Worm (Caenorhabditis elegans) whole organism, young adult: ENCODE data around the gene syd-9.

Source experiments
- C06A6.2 ChIP-seq: fragments of 200-800 bp; sonication (Bioruptor generic); conservative IDR thresholded peaks from 2 replicates; pipeline ENCODE4 v1.3.6; 2022; ENCODE audit warnings: missing genetic modification characterization, missing compliant biosample characterization
- F22D6.2 ChIP-seq: sonication (generic microtip); optimal IDR thresholded peaks from 2 replicates; lab custom pipeline; 2016; ENCODE audit warnings: mild to moderate bottlenecking, missing genetic modification characterization, missing compliant biosample characterization
- F33H1.4 ChIP-seq: fragments of 200-800 bp; sonication (Bioruptor generic); IDR thresholded peaks from 2 replicates; pipeline ENCODE4 v1.3.6; 2022; ENCODE audit warnings: missing genetic modification reagents, missing genetic modification characterization, missing compliant biosample characterization
- F52B5.7 ChIP-seq: sonication (generic microtip); optimal IDR thresholded peaks from 2 replicates; lab custom pipeline; 2016; ENCODE audit warnings: mild to moderate bottlenecking, missing genetic modification characterization, missing compliant biosample characterization
- F55B11.4 ChIP-seq: sonication (generic microtip); optimal IDR thresholded peaks from 2 replicates; lab custom pipeline; 2016; ENCODE audit warnings: missing compliant biosample characterization, missing genetic modification characterization, borderline replicate concordance; ENCODE audit not compliant: insufficient read depth
- F57C9.4 ChIP-seq: sonication (generic microtip); optimal IDR thresholded peaks from 2 replicates; lab custom pipeline; 2017; ENCODE audit warnings: mild to moderate bottlenecking, missing genetic modification characterization, missing compliant biosample characterization
- Y53F4B.3 ChIP-seq: fragments of 200-800 bp; sonication (Bioruptor generic); IDR thresholded peaks from 2 replicates; pipeline ENCODE4 v1.3.6; 2022; ENCODE audit warnings: missing genetic modification reagents, missing genetic modification characterization, missing compliant biosample characterization
- Y56A3A.18 ChIP-seq: fragments of 200-800 bp; sonication (Bioruptor generic); IDR thresholded peaks from 2 replicates; pipeline ENCODE4 v1.3.6; 2022; ENCODE audit warnings: missing genetic modification reagents, missing genetic modification characterization, missing compliant biosample characterization
- Y67H2A.10 ChIP-seq: fragments of 200-800 bp; sonication (Bioruptor generic); conservative IDR thresholded peaks from 2 replicates; pipeline ENCODE4 v1.3.6; 2022; ENCODE audit warnings: missing genetic modification reagents, missing genetic modification characterization, missing compliant biosample characterization
- aptf-3 ChIP-seq: fragments of 200-800 bp; sonication (Bioruptor generic); IDR thresholded peaks from 2 replicates; pipeline ENCODE4 v1.3.6; 2022; ENCODE audit warnings: missing genetic modification characterization, missing compliant biosample characterization
- attf-3 ChIP-seq: fragments of 200-800 bp; sonication (Bioruptor generic); conservative IDR thresholded peaks from 2 replicates; pipeline ENCODE4 v1.3.6; 2022; ENCODE audit warnings: missing genetic modification reagents, missing genetic modification characterization, missing compliant biosample characterization
- attf-5 ChIP-seq: fragments of 200-800 bp; sonication (Bioruptor generic); optimal IDR thresholded peaks from 2 replicates; lab custom pipeline; 2018; ENCODE audit warnings: mild to moderate bottlenecking, missing genetic modification characterization, missing compliant biosample characterization
- ceh-91 ChIP-seq: fragments of 200-800 bp; sonication (Bioruptor generic); IDR thresholded peaks from 2 replicates; pipeline ENCODE4 v1.3.6; 2022; ENCODE audit warnings: missing genetic modification reagents, missing genetic modification characterization, missing compliant biosample characterization
- die-1 ChIP-seq: sonication (generic microtip); optimal IDR thresholded peaks from 2 replicates; lab custom pipeline; 2016; ENCODE audit warnings: missing genotype, mild to moderate bottlenecking, missing genetic modification characterization, missing compliant biosample characterization
- dox-1 ChIP-seq: fragments of 200-800 bp; sonication (Bioruptor generic); IDR thresholded peaks from 2 replicates; pipeline ENCODE4 v1.3.6; 2022; ENCODE audit warnings: missing genetic modification reagents, missing genetic modification characterization, missing compliant biosample characterization
- dpl-1 ChIP-seq: fragments of 150-350 bp; optimal IDR thresholded peaks from 2 replicates; lab custom pipeline; 2014; ENCODE audit warnings: missing biosample characterization, missing genetic modification reagents, missing genetic modification characterization
- efl-1 ChIP-seq: fragments of 150-350 bp; optimal IDR thresholded peaks from 2 replicates; lab custom pipeline; 2014; ENCODE audit warnings: missing biosample characterization, missing genetic modification reagents, missing genetic modification characterization
- egl-44 ChIP-seq: fragments of 200-800 bp; sonication (Bioruptor generic); IDR thresholded peaks from 2 replicates; pipeline ENCODE4 v1.3.6; 2022; ENCODE audit warnings: missing genetic modification reagents, missing genetic modification characterization, missing compliant biosample characterization
- ets-4 ChIP-seq: fragments of 200-800 bp; sonication (Bioruptor generic); optimal IDR thresholded peaks from 2 replicates; lab custom pipeline; 2018; ENCODE audit warnings: mild to moderate bottlenecking, missing genetic modification characterization, missing compliant biosample characterization
- lag-1 ChIP-seq: fragments of 200-800 bp; sonication (Bioruptor generic); IDR thresholded peaks from 2 replicates; pipeline ENCODE4 v1.3.6; 2022; ENCODE audit warnings: missing genetic modification reagents, missing genetic modification characterization, missing compliant biosample characterization
- let-607 ChIP-seq, 2 experiments: fragments of 200-800 bp in 1 of 2; sonication (Bioruptor generic) in 1 of 2; sonication (generic microtip) in 1 of 2; optimal IDR thresholded peaks; 2 replicates each; lab custom pipeline; 2016 to 2018; ENCODE audit warnings: mild to moderate bottlenecking in 2 of 2, missing compliant biosample characterization in 2 of 2, missing genetic modification characterization in 2 of 2, moderate library complexity in 2 of 2, missing genotype in 1 of 2
- lin-26 ChIP-seq: fragments of 200-800 bp; sonication (Bioruptor generic); IDR thresholded peaks from 2 replicates; pipeline ENCODE4 v1.3.6; 2022; ENCODE audit warnings: missing genetic modification reagents, missing genetic modification characterization, missing compliant biosample characterization
- lin-35 ChIP-seq, 3 experiments: fragments of 150-350 bp in 2 of 3; sonication (generic microtip) in 1 of 3; optimal IDR thresholded peaks; 2 replicates each; lab custom pipeline; 2014 to 2018; ENCODE audit warnings: missing biosample characterization in 3 of 3, missing genetic modification characterization in 3 of 3, missing genetic modification reagents in 3 of 3
- lin-40 ChIP-seq: sonication (generic microtip); optimal IDR thresholded peaks from 2 replicates; lab custom pipeline; 2016; ENCODE audit warnings: missing genetic modification characterization, mild to moderate bottlenecking, missing compliant biosample characterization, missing genotype, missing genetic modification reagents
- lsl-1 ChIP-seq: fragments of 200-800 bp; sonication (Bioruptor generic); optimal IDR thresholded peaks from 2 replicates; lab custom pipeline; 2018; ENCODE audit warnings: mild to moderate bottlenecking, missing genetic modification characterization, moderate library complexity, missing compliant biosample characterization
- madf-10 ChIP-seq: sonication (generic microtip); optimal IDR thresholded peaks from 2 replicates; lab custom pipeline; 2016; ENCODE audit warnings: mild to moderate bottlenecking, missing genetic modification characterization, missing compliant biosample characterization
- mes-4 ChIP-seq: sonication (generic microtip); optimal IDR thresholded peaks from 2 replicates; lab custom pipeline; 2016; ENCODE audit warnings: missing genotype, missing genetic modification characterization, missing compliant biosample characterization
- nfya-1 ChIP-seq: sonication (generic microtip); optimal IDR thresholded peaks from 2 replicates; lab custom pipeline; 2017; ENCODE audit warnings: antibody characterized with exemption, missing compliant biosample characterization, missing genetic modification characterization, borderline replicate concordance; ENCODE audit not compliant: insufficient read depth
- nfya-2 ChIP-seq: fragments of 200-800 bp; sonication (Bioruptor generic); IDR thresholded peaks from 2 replicates; pipeline ENCODE4 v1.3.6; 2022; ENCODE audit warnings: missing genetic modification reagents, missing genetic modification characterization, missing compliant biosample characterization
- nfyb-1 ChIP-seq: fragments of 200-800 bp; sonication (Bioruptor generic); IDR thresholded peaks from 2 replicates; pipeline ENCODE4 v1.3.6; 2022; ENCODE audit warnings: missing genetic modification reagents, missing genetic modification characterization, missing compliant biosample characterization
- nhr-120 ChIP-seq: fragments of 200-800 bp; sonication (Bioruptor generic); IDR thresholded peaks from 2 replicates; pipeline ENCODE4 v1.3.6; 2022; ENCODE audit warnings: missing genetic modification characterization, missing compliant biosample characterization
- pbrm-1 ChIP-seq: fragments of 200-800 bp; sonication (Bioruptor generic); IDR thresholded peaks from 2 replicates; pipeline ENCODE4 v1.3.6; 2022; ENCODE audit warnings: missing genetic modification reagents, missing genetic modification characterization, missing compliant biosample characterization
- rec-8 ChIP-seq, 2 experiments: sonication (generic microtip); optimal IDR thresholded peaks; 2 replicates each; lab custom pipeline; 2016; ENCODE audit warnings: mild to moderate bottlenecking in 2 of 2, missing genetic modification characterization in 2 of 2, missing genetic modification reagents in 2 of 2, missing genotype in 2 of 2, missing biosample characterization in 1 of 2, missing compliant biosample characterization in 1 of 2, moderate library complexity in 1 of 2
- rpc-1 ChIP-seq, 2 experiments: fragments of 150-350 bp in 1 of 2; sonication (generic microtip) in 1 of 2; optimal IDR thresholded peaks; 2 replicates each; lab custom pipeline; 2014 to 2018; ENCODE audit warnings: missing biosample characterization in 1 of 2, missing genetic modification characterization in 1 of 2, missing genetic modification reagents in 1 of 2, missing genotype in 1 of 2
- snpc-1.3 ChIP-seq: sonication (generic microtip); optimal IDR thresholded peaks from 2 replicates; lab custom pipeline; 2017; ENCODE audit warnings: missing genetic modification characterization, mild to moderate bottlenecking, missing compliant biosample characterization, antibody characterized with exemption, moderate library complexity, missing genotype, missing genetic modification reagents; ENCODE audit not compliant: insufficient read depth
- snpc-4 ChIP-seq, 5 experiments: fragments of 150-350 bp in 1 of 5; sonication (generic microtip) in 4 of 5; optimal IDR thresholded peaks; 2 replicates each; lab custom pipeline; 2014 to 2018; ENCODE audit warnings: missing genetic modification characterization in 5 of 5, missing biosample characterization in 3 of 5, antibody characterized with exemption in 2 of 5, mild to moderate bottlenecking in 2 of 5, missing compliant biosample characterization in 2 of 5, missing genotype in 2 of 5, moderate library complexity in 2 of 5, missing genetic modification reagents in 1 of 5
- tbx-9 ChIP-seq: sonication (generic microtip); optimal IDR thresholded peaks from 2 replicates; lab custom pipeline; 2016; ENCODE audit warnings: borderline replicate concordance, missing genetic modification characterization, inconsistent platforms, missing compliant biosample characterization
- zim-3 ChIP-seq: sonication (generic microtip); optimal IDR thresholded peaks from 2 replicates; lab custom pipeline; 2017; ENCODE audit warnings: mild to moderate bottlenecking, missing genetic modification characterization, moderate library complexity, missing compliant biosample characterization
- ztf-18 ChIP-seq: sonication (generic microtip); optimal IDR thresholded peaks from 2 replicates; lab custom pipeline; 2016; ENCODE audit warnings: missing genotype, mild to moderate bottlenecking, missing genetic modification characterization, missing compliant biosample characterization
- ztf-22 ChIP-seq: fragments of 200-800 bp; sonication (Bioruptor generic); optimal IDR thresholded peaks from 2 replicates; lab custom pipeline; 2018; ENCODE audit warnings: mild to moderate bottlenecking, missing genetic modification characterization, moderate library complexity, missing compliant biosample characterization
- ztf-26 ChIP-seq: sonication (generic microtip); optimal IDR thresholded peaks from 2 replicates; lab custom pipeline; 2017; ENCODE audit warnings: missing genetic modification characterization, missing compliant biosample characterization
- ztf-28 ChIP-seq: fragments of 200-800 bp; sonication (Bioruptor generic); IDR thresholded peaks from 2 replicates; pipeline ENCODE4 v1.3.6; 2022; ENCODE audit warnings: missing genetic modification reagents, missing genetic modification characterization, missing compliant biosample characterization
- ztf-3 ChIP-seq: fragments of 200-800 bp; sonication (Bioruptor generic); optimal IDR thresholded peaks from 2 replicates; lab custom pipeline; 2018; ENCODE audit warnings: mild to moderate bottlenecking, missing genetic modification characterization, missing compliant biosample characterization

Gene syd-9

ce11 chrX:7176817-7177216, 41.1 kb upstream of the syd-9 start (continued):
- peak in 1 of 2 experiments; percentile 20 for TF ChIP-seq rec-8 (tag; optimal IDR thresholded peaks at IDR 0.05; lab: Kevin White, UChicago)
- TF ChIP-seq, all 124 proteins: peak for 20

- TF ChIP-seq egl-44 (GFP tag; lab: Robert Waterston, UW) (no peak), lin-26 (no peak), die-1 (tag; lab: Kevin White, UChicago) (no peak), dpl-1 (GFP tag; lab: Kevin White, UChicago) (no peak), rpc-1 (optimal IDR thresholded peaks at IDR 0.05; lab: Kevin White, UChicago) (no peak), rpc-1 (tag; optimal IDR thresholded peaks at IDR 0.05; lab: Kevin White, UChicago) (no peak), nfya-1 (tag; lab: Kevin White, UChicago) (no peak), zim-3 (no peak), let-607 (tag; optimal IDR thresholded peaks at IDR 0.05; lab: Kevin White, UChicago) (no peak), ztf-22 (GFP tag; lab: Kevin White, UChicago) (no peak), dox-1 (no peak), F52B5.7 (no peak), ztf-3 (no peak), snpc-1.3 (tag; lab: Kevin White, UChicago) (no peak), snpc-4 (GFP tag; optimal IDR thresholded peaks at IDR 0.05; lab: Kevin White, UChicago) (no peak), snpc-4 (tag; optimal IDR thresholded peaks at IDR 0.05; lab: Kevin White, UChicago) (no peak), F22D6.2 (tag; lab: Kevin White, UChicago) (no peak), ceh-91 (GFP tag; lab: Robert Waterston, UW) (no peak), ztf-18 (tag; lab: Kevin White, UChicago) (no peak), F33H1.4 (GFP tag; lab: Robert Waterston, UW) (no peak), attf-5 (no peak)
- TF ChIP-seq, all 124 proteins: peak for 0
Observed at ce11 chrX:7177341-7177740, 40.6 kb upstream of the syd-9 start, which contains the start of gene F43E12.1. Gene F43E12.1, plus strand, starts transcription at chrX:7177641.

- no peak for TF ChIP-seq dpl-1 (GFP tag; lab: Kevin White, UChicago)
- TF ChIP-seq attf-3 (GFP tag; lab: Robert Waterston, UW): no peak
- no peak for TF ChIP-seq efl-1 (GFP tag; lab: Kevin White, UChicago)
- peak; percentile 99 for TF ChIP-seq lin-40 (tag; lab: Kevin White, UChicago)
- no peak for TF ChIP-seq F57C9.4 (tag; lab: Kevin White, UChicago)
- TF ChIP-seq tbx-9 (tag; lab: Kevin White, UChicago): no peak
- TF ChIP-seq ztf-28 (GFP tag; lab: Robert Waterston, UW): no peak
- no peak for TF ChIP-seq nfyb-1 (GFP tag; lab: Robert Waterston, UW)
- TF ChIP-seq Y53F4B.3 (GFP tag; lab: Robert Waterston, UW): no peak
- no peak for TF ChIP-seq F55B11.4
- peak; percentile 98 for TF ChIP-seq ztf-26 (tag; lab: Kevin White, UChicago)
- TF ChIP-seq dox-1: peak; percentile 97; the same call in 1 of the 2 replicates
- TF ChIP-seq nhr-120: no peak
- TF ChIP-seq aptf-3 (GFP tag; lab: Robert Waterston, UW): no peak
- TF ChIP-seq ets-4: peak; percentile 69
- peak; percentile 65; the same call in 1 of the 2 replicates for TF ChIP-seq lin-26
- peak; percentile 64 for TF ChIP-seq ztf-22 (GFP tag; lab: Kevin White, UChicago)
- TF ChIP-seq madf-10: peak; percentile 77
- TF ChIP-seq lag-1 (GFP tag; lab: Robert Waterston, UW): no peak
- no peak for TF ChIP-seq nfya-2 (GFP tag; lab: Robert Waterston, UW)
- peak; percentile 97 for TF ChIP-seq Y56A3A.18
- TF ChIP-seq lsl-1 (GFP tag; lab: Kevin White, UChicago): no peak
- TF ChIP-seq C06A6.2: peak; percentile 85
- no peak for TF ChIP-seq Y67H2A.10 (GFP tag; lab: Robert Waterston, UW)
- no peak for TF ChIP-seq mes-4 (tag; lab: Kevin White, UChicago)
- peak; percentile 89 for TF ChIP-seq pbrm-1 (GFP tag; lab: Robert Waterston, UW)
- no peak for TF ChIP-seq snpc-4 (GFP tag; optimal IDR thresholded peaks at IDR 0.05; lab: Kevin White, UChicago)
- peak in 1 of 4 experiments; percentile 77 for TF ChIP-seq snpc-4 (tag; optimal IDR thresholded peaks at IDR 0.05; lab: Kevin White, UChicago)
- peak in 1 of 3 experiments; percentile 89 for TF ChIP-seq lin-35 (GFP tag; optimal IDR thresholded peaks at IDR 0.05; lab: Kevin White, UChicago)
Observed at ce11 chrX:7181627-7182026, 36.3 kb upstream of the syd-9 start.
